Worm (Caenorhabditis elegans) whole organism, midembryonic: ENCODE results near the gene F41G3.3.

Experiments used
- ref-1 ChIP-seq: fragments of 200-800 bp; sonication (Bioruptor generic); conservative IDR thresholded peaks from 2 replicates; pipeline ENCODE4 v1.3.6; 2022; ENCODE audit warnings: missing genetic modification reagents, missing genetic modification characterization, missing compliant biosample characterization
- ztf-23 ChIP-seq: fragments of 200-800 bp; sonication (Bioruptor generic); IDR thresholded peaks from 2 replicates; pipeline ENCODE4 v1.3.6; 2022; ENCODE audit warnings: missing genetic modification reagents, missing genetic modification characterization, missing compliant biosample characterization

- TF ChIP-seq ztf-23: no peak
- TF ChIP-seq ref-1 (GFP tag; lab: Robert Waterston, UW): no peak
These were observed 38.1 kb upstream of the F41G3.3 start, which contains the start of gene tsp-10 for ce11 chrII:6718221-6718620.
